Worm (Caenorhabditis elegans): ENCODE results near the gene ssu-1.

Gene ssu-1

DNA sequence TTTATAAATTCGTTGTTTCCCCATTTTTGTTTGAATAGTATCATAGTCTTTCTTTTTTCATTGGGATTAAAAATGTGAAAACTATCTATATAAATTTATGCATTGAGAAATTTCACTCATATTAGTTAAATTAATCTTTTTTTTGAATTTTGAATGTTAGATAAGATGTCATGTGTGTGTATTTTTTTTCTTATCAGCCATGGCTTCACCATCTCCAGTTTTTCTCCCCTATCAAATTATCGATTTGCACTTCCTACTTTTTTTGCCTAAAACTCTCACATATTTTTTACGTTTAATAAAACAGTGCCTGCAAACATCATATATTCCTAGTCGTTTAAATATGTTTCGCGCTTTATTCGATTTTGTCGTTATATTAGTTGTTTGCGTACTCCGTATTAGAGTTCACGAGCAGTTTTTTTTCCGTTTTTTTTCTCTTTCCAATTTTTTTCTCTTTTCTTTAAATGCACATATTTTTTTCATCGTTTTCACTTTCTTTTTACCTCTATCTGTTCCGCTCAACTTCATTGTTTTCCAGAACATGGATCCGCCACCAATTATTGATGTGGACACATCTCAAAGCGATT lies 14.7 kb upstream of the ssu-1 start, which contains the start of gene Y113G7A.13:
Gene Y113G7A.13 (plus strand): TSS at position 534 of the 584 bp plus-strand sequence.
- TF ChIP-seq ama-1 (optimal IDR thresholded peaks at IDR 0.05) (no peak), lin-39 (tag; optimal IDR thresholded peaks at IDR 0.05) (no peak), mdl-1 (tag; optimal IDR thresholded peaks at IDR 0.05) (no peak), ztf-4 (tag; optimal IDR thresholded peaks at IDR 0.05) (no peak), lin-15B (tag; optimal IDR thresholded peaks at IDR 0.05) (no peak), fos-1 (tag; optimal IDR thresholded peaks at IDR 0.05) (no peak), nhr-23 (tag; optimal IDR thresholded peaks at IDR 0.05) (no peak), nhr-237 (tag; optimal IDR thresholded peaks at IDR 0.05) (no peak), nhr-43 (tag; optimal IDR thresholded peaks at IDR 0.05; ENCODE audit: poor library complexity, severe bottlenecking) (no peak), ceh-9 (tag; optimal IDR thresholded peaks at IDR 0.05) (no peak), sea-2 (GFP tag; optimal IDR thresholded peaks at IDR 0.05) (no peak), ztf-11 (tag; optimal IDR thresholded peaks at IDR 0.05) (no peak), ceh-16 (tag; optimal IDR thresholded peaks at IDR 0.05) (no peak), snpc-4 (tag; optimal IDR thresholded peaks at IDR 0.05) (no peak), ceh-82 (tag; optimal IDR thresholded peaks at IDR 0.05) (no peak), elt-1 (tag; optimal IDR thresholded peaks at IDR 0.05) (no peak), nhr-77 (tag; optimal IDR thresholded peaks at IDR 0.05) (no peak), tbx-2 (tag; optimal IDR thresholded peaks at IDR 0.05) (no peak), pqm-1 (tag; optimal IDR thresholded peaks at IDR 0.05) (peak; percentile 80), R02D3.7 (tag; optimal IDR thresholded peaks at IDR 0.05) (no peak), fkh-10 (GFP tag; optimal IDR thresholded peaks at IDR 0.05) (no peak), pha-4 (tag; optimal IDR thresholded peaks at IDR 0.05) (peak; percentile 54), nhr-25 (tag; optimal IDR thresholded peaks at IDR 0.05) (no peak), elt-2 (tag; optimal IDR thresholded peaks at IDR 0.05) (peak; percentile 97), aly-2 (tag; optimal IDR thresholded peaks at IDR 0.05) (no peak), skn-1 (tag; optimal IDR thresholded peaks at IDR 0.05) (no peak), egl-5 (tag; optimal IDR thresholded peaks at IDR 0.05) (no peak), nhr-11 (tag; optimal IDR thresholded peaks at IDR 0.05) (no peak), nhr-67 (tag; optimal IDR thresholded peaks at IDR 0.05) (no peak), unc-62 (GFP tag; optimal IDR thresholded peaks at IDR 0.05) (no peak), lsy-12 (tag; optimal IDR thresholded peaks at IDR 0.05) (no peak), nhr-76 (tag; optimal IDR thresholded peaks at IDR 0.05) (no peak), ceh-28 (tag; optimal IDR thresholded peaks at IDR 0.05) (peak; percentile 35), jun-1 (tag; optimal IDR thresholded peaks at IDR 0.05) (peak; percentile 36), unc-39 (tag; optimal IDR thresholded peaks at IDR 0.05) (no peak), ZK546.5 (tag; optimal IDR thresholded peaks at IDR 0.05) (no peak)

DNA sequence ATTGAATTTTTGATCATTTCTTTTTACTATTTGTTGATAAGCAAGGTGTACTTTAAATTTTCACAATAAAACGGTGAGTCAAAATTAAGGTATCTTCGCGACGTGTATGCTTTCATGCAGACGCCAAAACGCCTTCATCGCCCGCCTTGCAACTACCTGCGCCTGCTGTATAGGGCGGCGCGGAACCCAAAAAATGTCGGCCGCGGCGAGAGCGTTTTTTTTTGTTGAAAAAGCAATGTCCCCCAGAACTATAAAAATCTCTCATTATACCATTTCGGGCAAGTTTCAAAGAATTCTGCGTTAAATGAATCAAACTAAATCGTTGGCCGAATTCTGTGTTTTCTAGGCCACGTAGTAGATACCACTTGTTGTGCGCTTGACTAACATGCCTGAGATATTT lies 10.6 kb upstream of the ssu-1 start:
- no peak for TF ChIP-seq elt-1 (tag; optimal IDR thresholded peaks at IDR 0.05)

DNA sequence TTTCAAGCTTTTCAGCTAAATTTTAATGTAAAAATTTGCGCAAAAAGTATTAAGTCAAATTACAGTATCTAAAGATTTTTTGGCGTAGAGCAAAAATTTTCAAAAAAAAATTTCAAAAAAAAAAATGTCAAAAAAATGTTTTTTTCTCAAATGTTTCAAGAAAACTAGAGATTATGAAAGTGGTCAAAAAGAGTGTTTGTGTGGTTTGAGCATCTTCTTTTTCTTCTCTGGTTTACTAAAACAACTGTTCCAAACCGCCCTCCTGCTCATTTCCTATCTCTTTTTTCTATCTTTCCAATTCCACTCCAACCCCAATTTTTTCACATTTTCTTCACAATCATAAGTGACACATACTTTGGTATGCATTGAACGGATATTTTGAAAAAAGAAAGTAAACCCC lies 9.2 kb upstream of the ssu-1 start, which contains the start of gene Y113G7A.12:
Gene Y113G7A.12 (plus strand): TSS at position 301 of the 400 bp plus-strand sequence.
- TF ChIP-seq aly-2 (tag; optimal IDR thresholded peaks at IDR 0.05) (no peak), hmg-11 (tag; optimal IDR thresholded peaks at IDR 0.05) (no peak), tbx-2 (tag; optimal IDR thresholded peaks at IDR 0.05) (no peak), fkh-2 (tag; optimal IDR thresholded peaks at IDR 0.05) (no peak), lin-15B (tag; optimal IDR thresholded peaks at IDR 0.05) (no peak), elt-1 (tag; optimal IDR thresholded peaks at IDR 0.05) (no peak), elt-3 (tag; optimal IDR thresholded peaks at IDR 0.05) (no peak), nfya-1 (tag; optimal IDR thresholded peaks at IDR 0.05; ENCODE audit: insufficient read depth) (no peak), lsy-12 (tag; optimal IDR thresholded peaks at IDR 0.05) (no peak), ceh-9 (tag; optimal IDR thresholded peaks at IDR 0.05) (no peak), unc-39 (tag; optimal IDR thresholded peaks at IDR 0.05) (no peak), ZK546.5 (tag; optimal IDR thresholded peaks at IDR 0.05) (no peak), skn-1 (tag; optimal IDR thresholded peaks at IDR 0.05) (no peak), snpc-4 (tag; optimal IDR thresholded peaks at IDR 0.05) (no peak), mml-1 (tag; optimal IDR thresholded peaks at IDR 0.05) (no peak)

All from whole organism, L3 larva.